Worm (Caenorhabditis elegans) whole organism, late embryonic: ENCODE measurements around the gene casy-1.

Source experiments
- ceh-9 ChIP-seq: sonication (generic microtip); optimal IDR thresholded peaks from 2 replicates; lab custom pipeline; 2016; ENCODE audit warnings: mild to moderate bottlenecking, missing genetic modification characterization, inconsistent platforms, missing compliant biosample characterization
- dve-1 ChIP-seq: sonication (generic microtip); optimal IDR thresholded peaks from 2 replicates; lab custom pipeline; 2017; ENCODE audit warnings: antibody characterized with exemption, mild to moderate bottlenecking, missing genetic modification characterization, missing compliant biosample characterization
- tbx-2 ChIP-seq: sonication (generic microtip); optimal IDR thresholded peaks from 2 replicates; lab custom pipeline; 2016; ENCODE audit warnings: missing genetic modification characterization, missing compliant biosample characterization

DNA sequence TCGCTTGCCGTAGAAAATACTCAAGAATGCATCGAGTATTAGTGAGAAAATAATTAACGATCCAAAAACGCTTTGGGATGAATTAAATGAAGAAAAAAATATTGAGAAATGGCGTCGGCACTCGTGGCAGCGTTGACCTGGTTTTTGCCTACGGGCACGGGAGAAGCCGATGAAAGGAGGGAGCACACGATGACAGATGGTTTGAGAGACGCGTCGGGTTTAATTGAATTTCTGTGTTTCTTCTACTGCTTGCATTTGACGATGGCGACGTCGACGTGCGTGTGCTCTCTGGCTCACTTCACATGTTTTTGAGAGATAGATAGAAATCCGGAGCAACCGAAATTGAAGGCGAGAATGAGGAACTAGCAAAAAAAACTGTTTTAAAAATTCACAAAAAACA, 5.8 kb downstream of the casy-1 start:
- TF ChIP-seq dve-1: no peak
- no peak for TF ChIP-seq tbx-2 (tag; lab: Kevin White, UChicago)
- no peak for TF ChIP-seq ceh-9 (tag; lab: Kevin White, UChicago)
